Worm (Caenorhabditis elegans) whole organism, L3 larva: ENCODE results near the gene nex-2.

Source experiments
- ama-1 ChIP-seq: fragments of 150-350 bp; optimal IDR thresholded peaks from 2 replicates; lab custom pipeline; 2018
- ceh-16 ChIP-seq: sonication (generic microtip); optimal IDR thresholded peaks from 2 replicates; lab custom pipeline; 2017; ENCODE audit warnings: missing biosample characterization, missing genetic modification characterization
- ceh-28 ChIP-seq: fragments of 150-350 bp; optimal IDR thresholded peaks from 2 replicates; lab custom pipeline; 2014; ENCODE audit warnings: missing biosample characterization, missing genetic modification reagents, missing genetic modification characterization
- egl-27 ChIP-seq: sonication (generic microtip); optimal IDR thresholded peaks from 4 replicates; lab custom pipeline; 2017; ENCODE audit warnings: missing biosample characterization, missing genetic modification reagents, missing genetic modification characterization
- egl-5 ChIP-seq: fragments of 150-350 bp; optimal IDR thresholded peaks from 2 replicates; lab custom pipeline; 2017; ENCODE audit warnings: missing biosample characterization, missing genetic modification reagents, missing genetic modification characterization, inconsistent platforms
- elt-2 ChIP-seq: sonication (generic microtip); optimal IDR thresholded peaks from 2 replicates; lab custom pipeline; 2016; ENCODE audit warnings: missing genetic modification reagents, mild to moderate bottlenecking, missing genetic modification characterization, missing compliant biosample characterization
- elt-3 ChIP-seq, 3 experiments: fragments of 150-350 bp in 1 of 3; sonication (generic microtip) in 2 of 3; optimal IDR thresholded peaks; 2 replicates in 2 of 3; 4 replicates in 1 of 3; lab custom pipeline; 2014 to 2017; ENCODE audit warnings: missing biosample characterization in 3 of 3, missing genetic modification characterization in 3 of 3
- fkh-10 ChIP-seq: sonication (generic microtip); optimal IDR thresholded peaks from 2 replicates; lab custom pipeline; 2017; ENCODE audit warnings: missing biosample characterization, missing genetic modification reagents, missing genetic modification characterization
- fos-1 ChIP-seq: fragments of 150-350 bp; optimal IDR thresholded peaks from 2 replicates; lab custom pipeline; 2014; ENCODE audit warnings: missing biosample characterization, missing genetic modification characterization
- hmg-11 ChIP-seq: sonication (generic microtip); optimal IDR thresholded peaks from 2 replicates; lab custom pipeline; 2016; ENCODE audit warnings: missing genetic modification characterization, missing compliant biosample characterization
- jun-1 ChIP-seq: fragments of 150-350 bp; optimal IDR thresholded peaks from 2 replicates; lab custom pipeline; 2014; ENCODE audit warnings: missing biosample characterization, missing genetic modification reagents, missing genetic modification characterization
- lin-15B ChIP-seq: fragments of 150-350 bp; optimal IDR thresholded peaks from 2 replicates; lab custom pipeline; 2014; ENCODE audit warnings: missing biosample characterization, missing genetic modification characterization
- lin-39 ChIP-seq: fragments of 150-350 bp; optimal IDR thresholded peaks from 2 replicates; lab custom pipeline; 2018; ENCODE audit warnings: missing biosample characterization, missing genetic modification reagents, missing genetic modification characterization
- lsy-12 ChIP-seq: sonication (generic microtip); optimal IDR thresholded peaks from 2 replicates; lab custom pipeline; 2016; ENCODE audit warnings: mild to moderate bottlenecking, missing genetic modification characterization, missing compliant biosample characterization
- mml-1 ChIP-seq: fragments of 150-350 bp; sonication (generic microtip); optimal IDR thresholded peaks from 3 replicates; lab custom pipeline; 2014; ENCODE audit warnings: missing biosample characterization, missing genetic modification characterization
- nfya-1 ChIP-seq: sonication (generic microtip); optimal IDR thresholded peaks from 2 replicates; lab custom pipeline; 2017; ENCODE audit warnings: missing genetic modification characterization, mild to moderate bottlenecking, missing compliant biosample characterization, antibody characterized with exemption, moderate library complexity; ENCODE audit not compliant: insufficient read depth
- nhr-12 ChIP-seq: fragments of 150-350 bp; optimal IDR thresholded peaks from 2 replicates; lab custom pipeline; 2014; ENCODE audit warnings: missing biosample characterization, missing genetic modification characterization
- nhr-23 ChIP-seq: fragments of 150-350 bp; optimal IDR thresholded peaks from 2 replicates; lab custom pipeline; 2014; ENCODE audit warnings: missing biosample characterization, missing genetic modification reagents, missing genetic modification characterization
- nhr-237 ChIP-seq: fragments of 150-350 bp; optimal IDR thresholded peaks from 2 replicates; lab custom pipeline; 2014; ENCODE audit warnings: missing biosample characterization, missing genetic modification characterization
- nhr-25 ChIP-seq: sonication (generic microtip); optimal IDR thresholded peaks from 2 replicates; lab custom pipeline; 2017; ENCODE audit warnings: missing biosample characterization, missing genetic modification characterization
- nhr-28 ChIP-seq: fragments of 150-350 bp; optimal IDR thresholded peaks from 2 replicates; lab custom pipeline; 2014; ENCODE audit warnings: missing biosample characterization, missing genetic modification characterization
- nhr-43 ChIP-seq: sonication (generic microtip); optimal IDR thresholded peaks from 2 replicates; lab custom pipeline; 2016; ENCODE audit warnings: mild to moderate bottlenecking, missing genetic modification characterization, missing compliant biosample characterization; ENCODE audit not compliant: poor library complexity, severe bottlenecking
- pha-4 ChIP-seq: fragments of 150-350 bp; optimal IDR thresholded peaks from 2 replicates; lab custom pipeline; 2014; ENCODE audit warnings: missing biosample characterization, missing genetic modification reagents, missing genetic modification characterization
- pqm-1 ChIP-seq: fragments of 150-350 bp; optimal IDR thresholded peaks from 2 replicates; lab custom pipeline; 2017; ENCODE audit warnings: missing biosample characterization, missing genetic modification characterization, inconsistent platforms
- sea-2 ChIP-seq: fragments of 150-350 bp; sonication (generic microtip); optimal IDR thresholded peaks from 4 replicates; lab custom pipeline; 2014; ENCODE audit warnings: missing biosample characterization, missing genetic modification reagents, missing genetic modification characterization
- skn-1 ChIP-seq: fragments of 150-350 bp; optimal IDR thresholded peaks from 2 replicates; lab custom pipeline; 2014; ENCODE audit warnings: missing biosample characterization, missing genetic modification characterization
- snpc-4 ChIP-seq: fragments of 150-350 bp; optimal IDR thresholded peaks from 2 replicates; lab custom pipeline; 2014; ENCODE audit warnings: missing biosample characterization, missing genetic modification characterization
- tbx-2 ChIP-seq: sonication (generic microtip); optimal IDR thresholded peaks from 2 replicates; lab custom pipeline; 2016; ENCODE audit warnings: mild to moderate bottlenecking, missing genetic modification characterization, missing compliant biosample characterization
- ztf-4 ChIP-seq: fragments of 150-350 bp; optimal IDR thresholded peaks from 2 replicates; lab custom pipeline; 2014; ENCODE audit warnings: missing biosample characterization, missing genetic modification characterization

Gene nex-2

ce11 chrIII:10359916-10360315 is 29.7 kb upstream of the nex-2 start:
- TF ChIP-seq fkh-10 (GFP tag; lab: Kevin White, UChicago): peak; percentile 12
- no peak for TF ChIP-seq ceh-28

ce11 chrIII:10358751-10359150 is 28.5 kb upstream of the nex-2 start:
- TF ChIP-seq lin-39 (tag; lab: Kevin White, UChicago) (no peak), fkh-10 (GFP tag; lab: Kevin White, UChicago) (peak; percentile 36), nhr-28 (no peak), skn-1 (tag; lab: Kevin White, UChicago) (no peak), egl-27 (tag; lab: Kevin White, UChicago) (no peak), nfya-1 (tag; lab: Kevin White, UChicago) (peak; percentile 28), egl-5 (tag; lab: Kevin White, UChicago) (no peak), nhr-12 (tag; lab: Kevin White, UChicago) (no peak), nhr-25 (tag; lab: Kevin White, UChicago) (no peak), sea-2 (GFP tag; lab: Kevin White, UChicago) (no peak), ztf-4 (tag; lab: Kevin White, UChicago) (no peak), nhr-23 (tag; lab: Kevin White, UChicago) (no peak), ceh-16 (tag; lab: Kevin White, UChicago) (no peak), nhr-237 (no peak)

- TF ChIP-seq hmg-11 (tag; lab: Kevin White, UChicago) (peak; percentile 62), nhr-43 (tag; lab: Kevin White, UChicago) (peak; percentile 45), elt-2 (tag; lab: Kevin White, UChicago) (peak; percentile 41), ceh-16 (tag; lab: Kevin White, UChicago) (no peak), lin-39 (tag; lab: Kevin White, UChicago) (peak; percentile 26), pha-4 (tag; lab: Kevin White, UChicago) (peak; percentile 92), elt-3 (tag; optimal IDR thresholded peaks at IDR 0.05; lab: Kevin White, UChicago) (no peak), skn-1 (tag; lab: Kevin White, UChicago) (peak; percentile 48), lin-15B (tag; lab: Kevin White, UChicago) (peak; percentile 73), fos-1 (tag; lab: Kevin White, UChicago) (no peak), nfya-1 (tag; lab: Kevin White, UChicago) (peak; percentile 93), lsy-12 (peak; percentile 20), nhr-23 (tag; lab: Kevin White, UChicago) (peak; percentile 90), pqm-1 (tag; lab: Kevin White, UChicago) (peak; percentile 49), ztf-4 (tag; lab: Kevin White, UChicago) (no peak), nhr-25 (tag; lab: Kevin White, UChicago) (peak; percentile 60)
Observed at ce11 chrIII:10357598-10358186, 27.5 kb upstream of the nex-2 start, which contains the start of gene umps-1. umps-1 (minus strand) TSS chrIII:10357648.

ce11 chrIII:10355382-10355781 is 25.2 kb upstream of the nex-2 start, which contains the start of gene spp-1:
spp-1 (minus strand) TSS chrIII:10355668.
- peak; percentile 94 for TF ChIP-seq elt-2 (tag; lab: Kevin White, UChicago)
- TF ChIP-seq sea-2 (GFP tag; lab: Kevin White, UChicago): no peak
- TF ChIP-seq ceh-28: peak; percentile 31
- TF ChIP-seq pqm-1 (tag; lab: Kevin White, UChicago): peak; percentile 87
- no peak for TF ChIP-seq nhr-43 (tag; lab: Kevin White, UChicago)
- no peak for TF ChIP-seq lin-39 (tag; lab: Kevin White, UChicago)
- TF ChIP-seq pha-4 (tag; lab: Kevin White, UChicago): peak; percentile 57
- peak; percentile 50 for TF ChIP-seq jun-1

ce11 chrIII:10354591-10354990 is 24.4 kb upstream of the nex-2 start:
- TF ChIP-seq tbx-2 (tag; lab: Kevin White, UChicago): no peak
- TF ChIP-seq nhr-23 (tag; lab: Kevin White, UChicago): no peak
- no peak for TF ChIP-seq ama-1
- no peak for TF ChIP-seq nfya-1 (tag; lab: Kevin White, UChicago)
- TF ChIP-seq mml-1 (tag; lab: Kevin White, UChicago): no peak
- no peak for TF ChIP-seq snpc-4 (tag; lab: Kevin White, UChicago)
- peak; percentile 54 for TF ChIP-seq elt-2 (tag; lab: Kevin White, UChicago)
